Worm (Caenorhabditis elegans): ENCODE measurements around the gene srp-2.

DNA sequence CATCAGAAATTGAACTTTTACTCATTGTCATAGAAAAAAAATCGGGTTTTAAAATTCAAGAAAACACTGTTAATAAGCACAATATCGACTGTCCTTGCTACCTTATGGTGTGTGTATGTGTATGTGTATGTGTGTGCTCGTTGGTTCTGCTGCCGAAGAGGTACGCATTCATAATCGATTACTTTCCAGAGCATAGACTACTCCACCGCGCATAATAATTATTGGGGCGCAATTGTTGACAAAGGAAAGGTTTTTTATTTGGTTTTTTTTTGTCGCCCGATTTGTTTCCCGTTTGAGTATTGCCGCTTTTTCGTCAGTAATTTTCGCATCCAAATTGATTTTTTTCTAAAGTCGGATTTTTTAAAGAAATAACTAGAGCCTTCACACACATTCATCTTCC, 1.2 kb upstream of the srp-2 start, which contains the start of gene C05E4.15:
- TF ChIP-seq ztf-4 (tag; optimal IDR thresholded peaks at IDR 0.05) = no peak
- TF ChIP-seq unc-62 (GFP tag; optimal IDR thresholded peaks at IDR 0.05) = no peak
- no peak for TF ChIP-seq jun-1 (tag; optimal IDR thresholded peaks at IDR 0.05)
- TF ChIP-seq nhr-77 (tag; optimal IDR thresholded peaks at IDR 0.05) = no peak
- TF ChIP-seq nhr-12 (tag; optimal IDR thresholded peaks at IDR 0.05) = no peak
- TF ChIP-seq unc-39 (tag; optimal IDR thresholded peaks at IDR 0.05) = no peak
- no peak for TF ChIP-seq ama-1 (optimal IDR thresholded peaks at IDR 0.05)
- no peak for TF ChIP-seq nfya-1 (tag; optimal IDR thresholded peaks at IDR 0.05; ENCODE audit: insufficient read depth)
- TF ChIP-seq zag-1 (tag; optimal IDR thresholded peaks at IDR 0.05) = no peak
- no peak for TF ChIP-seq ceh-16 (tag; optimal IDR thresholded peaks at IDR 0.05)
- no peak for TF ChIP-seq aly-2 (tag; optimal IDR thresholded peaks at IDR 0.05)
